Fruit fly (Drosophila melanogaster) Kc167 (cell line): ENCODE results near the gene Rtnl2.

ENCODE experiments used
- Myc ChIP-seq: fragments of >200 bp; optimal IDR thresholded peaks from 2 replicates; lab custom pipeline; 2017; ENCODE audit warnings: missing external identifiers
- Sin3A ChIP-seq: fragments of >200 bp; optimal IDR thresholded peaks from 2 replicates; lab custom pipeline; 2018; ENCODE audit warnings: missing external identifiers
- h ChIP-seq: fragments of >200 bp; optimal IDR thresholded peaks from 3 replicates; lab custom pipeline; 2018; ENCODE audit warnings: missing external identifiers
- insv ChIP-seq: fragments of >200 bp; optimal IDR thresholded peaks from 3 replicates; lab custom pipeline; 2018; ENCODE audit warnings: missing external identifiers
- psq ChIP-seq: fragments of >200 bp; optimal IDR thresholded peaks from 2 replicates; lab custom pipeline; 2017; ENCODE audit warnings: missing external identifiers
- ttk ChIP-seq: sonication (Bioruptor generic); optimal IDR thresholded peaks from 2 replicates; lab custom pipeline; 2017; ENCODE audit warnings: missing external identifiers

The Rtnl2 gene

DNA sequence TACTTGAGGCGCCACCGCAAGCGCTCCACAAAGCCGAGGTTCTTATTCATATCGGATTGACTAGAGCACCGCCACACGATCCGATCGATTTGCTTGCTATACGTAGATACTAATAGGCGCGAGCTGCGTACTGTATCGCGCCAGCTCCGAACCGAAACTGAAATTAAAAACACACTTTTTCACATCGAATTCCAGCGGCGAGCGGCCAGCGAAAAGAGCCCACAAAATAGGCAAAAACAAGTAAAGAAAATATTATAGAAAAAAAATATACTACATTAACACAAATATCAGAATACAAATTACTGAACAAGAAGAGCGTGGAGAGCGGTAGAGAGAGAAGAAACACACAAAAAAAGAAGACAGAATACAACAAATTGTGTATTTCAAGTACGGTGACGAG is 6.4 kb downstream of the Rtnl2 start, which contains the start of gene alpha-Est7:
TSS of gene alpha-Est7 (minus strand) at position 160 of the 400 bp plus-strand sequence.
- TF ChIP-seq Sin3A (lab: Kevin White, UChicago) (no peak), insv (lab: Kevin White, UChicago) (no peak), h (no peak), Myc (lab: Kevin White, UChicago) (no peak), psq (lab: Kevin White, UChicago) (no peak), ttk (lab: Kevin White, UChicago) (no peak)

DNA sequence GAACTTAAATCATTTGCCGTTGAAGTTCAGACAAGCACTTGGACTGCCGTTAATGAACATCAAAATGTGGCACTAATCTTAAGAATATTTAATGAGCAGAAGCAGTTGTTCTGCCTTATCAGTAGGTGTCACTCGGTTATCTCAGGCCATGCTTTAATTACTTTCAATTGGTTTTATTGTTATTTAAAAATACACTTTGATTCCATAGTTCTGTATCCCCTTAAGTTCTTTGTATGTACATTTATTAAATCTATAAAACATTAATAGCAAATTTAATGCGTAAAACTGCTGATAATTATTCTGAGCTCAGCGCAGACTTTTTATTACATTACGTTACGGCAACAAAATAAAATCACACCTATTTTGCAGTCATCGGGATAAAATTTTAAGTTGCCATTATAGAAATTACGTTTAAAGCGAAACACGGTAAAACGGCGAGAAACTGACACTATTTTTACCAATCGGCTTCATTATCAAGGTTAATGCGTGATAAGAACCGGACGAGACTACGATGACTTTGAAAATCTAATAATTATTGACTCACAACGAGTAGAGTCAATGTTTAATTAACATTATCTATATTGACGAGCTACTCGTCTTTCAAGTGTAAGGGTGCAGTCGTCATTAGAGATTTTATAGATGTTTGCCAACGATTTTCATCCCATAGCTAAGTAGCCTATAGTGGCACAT is 7.6 kb downstream of the Rtnl2 start:
- TF ChIP-seq ttk (lab: Kevin White, UChicago), result no peak
- TF ChIP-seq psq (lab: Kevin White, UChicago), result no peak
- TF ChIP-seq Sin3A (lab: Kevin White, UChicago), result no peak
- no peak for TF ChIP-seq h
- TF ChIP-seq Myc (lab: Kevin White, UChicago), result no peak
- no peak for TF ChIP-seq insv (lab: Kevin White, UChicago)

DNA sequence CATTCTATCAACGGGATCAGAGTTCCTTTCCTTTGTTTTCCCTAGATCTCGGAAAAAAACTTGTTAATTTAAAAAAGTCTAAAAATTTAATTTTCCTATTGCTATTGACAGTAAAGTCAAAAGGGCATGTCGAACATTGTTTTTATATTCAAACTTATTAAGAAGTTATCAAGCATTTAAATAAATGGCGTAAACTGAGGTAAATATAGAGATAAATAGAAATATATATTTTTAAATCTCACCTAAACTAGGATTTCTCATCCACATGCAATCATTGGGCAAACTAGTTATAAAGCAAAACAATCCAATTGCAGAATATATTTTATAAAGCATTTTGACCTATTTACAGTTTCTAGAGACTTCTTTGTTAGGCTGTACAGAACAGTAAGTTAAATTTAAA is 10.7 kb downstream of the Rtnl2 start, which contains the start of gene Ubc84D:
TSS of gene Ubc84D (minus strand) at position 101 of the 400 bp plus-strand sequence.
- TF ChIP-seq Myc (lab: Kevin White, UChicago) (no peak), psq (lab: Kevin White, UChicago) (no peak), insv (lab: Kevin White, UChicago) (no peak), h (no peak), Sin3A (lab: Kevin White, UChicago) (no peak), ttk (lab: Kevin White, UChicago) (no peak)

DNA sequence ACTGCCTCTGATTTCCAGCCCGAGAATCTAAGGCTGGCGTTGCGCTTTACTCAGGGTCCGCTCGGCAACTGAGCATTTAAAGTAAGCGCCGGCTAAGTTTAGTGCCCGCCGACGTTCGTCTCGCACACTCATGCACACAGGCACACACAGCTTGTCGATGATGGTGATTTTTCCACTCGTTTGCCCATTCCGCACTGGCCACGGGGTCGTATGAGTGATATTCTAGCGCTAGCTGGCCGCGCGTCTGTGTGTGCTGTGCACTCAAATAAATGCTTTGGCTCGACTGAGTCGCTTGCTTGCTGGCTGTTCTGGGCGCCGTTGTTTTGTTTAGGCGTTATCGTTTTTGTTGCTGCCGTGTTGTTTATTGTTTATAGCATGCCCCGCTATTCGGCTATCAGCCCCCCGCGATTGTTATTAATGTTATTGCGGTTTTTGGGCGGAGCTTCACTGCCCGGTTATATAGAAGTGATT is 14.4 kb downstream of the Rtnl2 start, which contains the start of gene alpha-Est8:
TSS of gene alpha-Est8 (minus strand) at position 72 of the 471 bp plus-strand sequence.
- no peak for TF ChIP-seq ttk (lab: Kevin White, UChicago)
- TF ChIP-seq insv (lab: Kevin White, UChicago), result no peak
- TF ChIP-seq h, result no peak
- no peak for TF ChIP-seq Myc (lab: Kevin White, UChicago)
- TF ChIP-seq psq (lab: Kevin White, UChicago), result no peak
- no peak for TF ChIP-seq Sin3A (lab: Kevin White, UChicago)

DNA sequence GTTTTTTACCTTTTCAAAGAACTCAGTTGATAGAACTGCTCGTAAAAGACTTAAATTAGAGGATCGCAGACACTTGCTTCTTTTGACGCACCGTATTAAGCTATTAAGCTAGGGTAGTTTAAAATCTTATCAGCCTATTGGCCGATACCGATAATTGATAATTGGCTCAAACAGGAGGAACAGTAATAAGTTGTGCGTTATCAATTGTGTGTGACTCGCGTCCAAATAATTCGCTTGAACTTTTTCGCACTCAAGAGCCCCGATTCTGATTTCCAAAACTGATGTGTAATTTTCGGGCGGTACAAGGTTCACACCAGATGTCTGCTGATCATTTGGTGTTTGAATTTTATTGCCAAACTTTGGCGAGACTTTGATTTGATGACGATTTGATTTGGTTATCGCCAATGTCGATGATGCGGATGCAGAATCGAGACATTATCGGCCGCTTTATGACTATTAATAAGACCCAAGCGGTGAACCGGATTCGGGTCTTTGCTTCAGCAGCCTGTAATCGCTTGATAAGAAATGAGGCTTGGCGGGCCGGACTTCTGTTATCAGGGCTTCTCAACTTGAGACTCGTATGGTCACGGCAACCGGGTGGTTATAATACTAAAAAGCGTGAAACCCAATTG is 15.7 kb downstream of the Rtnl2 start:
- TF ChIP-seq insv (lab: Kevin White, UChicago), result no peak
- no peak for TF ChIP-seq psq (lab: Kevin White, UChicago)
- no peak for TF ChIP-seq ttk (lab: Kevin White, UChicago)
- TF ChIP-seq h, result no peak
- no peak for TF ChIP-seq Myc (lab: Kevin White, UChicago)
- TF ChIP-seq Sin3A (lab: Kevin White, UChicago), result no peak

DNA sequence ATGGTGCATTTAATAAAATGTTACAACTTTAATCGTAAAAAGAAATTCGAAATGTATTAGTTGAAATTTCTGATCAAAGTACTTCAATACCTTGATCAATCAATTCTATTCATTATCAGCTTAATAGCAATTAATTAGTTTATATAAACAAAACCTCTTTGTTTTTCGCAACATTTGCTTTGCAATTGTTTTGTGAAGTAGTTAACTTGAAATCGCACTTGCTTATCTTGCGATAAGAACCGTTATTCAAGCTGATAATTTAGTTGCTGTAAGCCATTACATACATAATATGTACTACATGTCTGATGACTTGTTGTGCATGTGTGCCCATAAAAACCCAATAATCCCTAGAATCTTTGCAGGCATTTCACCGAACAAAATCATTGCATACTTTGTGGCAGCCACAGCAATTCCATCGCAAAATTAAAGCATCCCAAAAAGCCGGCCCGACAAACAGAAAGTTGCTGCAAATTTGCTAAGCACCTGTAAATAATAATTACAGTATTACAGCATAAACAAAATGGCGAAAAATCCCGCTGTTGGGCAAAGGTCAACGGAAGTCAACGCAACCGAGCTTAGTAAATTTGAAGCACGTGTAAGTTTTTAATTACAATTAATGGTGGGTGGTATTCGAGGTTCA is 21.7 kb downstream of the Rtnl2 start:
- TF ChIP-seq psq (lab: Kevin White, UChicago) (no peak), h (no peak), Sin3A (lab: Kevin White, UChicago) (no peak), Myc (lab: Kevin White, UChicago) (no peak), ttk (lab: Kevin White, UChicago) (no peak), insv (lab: Kevin White, UChicago) (no peak)

DNA sequence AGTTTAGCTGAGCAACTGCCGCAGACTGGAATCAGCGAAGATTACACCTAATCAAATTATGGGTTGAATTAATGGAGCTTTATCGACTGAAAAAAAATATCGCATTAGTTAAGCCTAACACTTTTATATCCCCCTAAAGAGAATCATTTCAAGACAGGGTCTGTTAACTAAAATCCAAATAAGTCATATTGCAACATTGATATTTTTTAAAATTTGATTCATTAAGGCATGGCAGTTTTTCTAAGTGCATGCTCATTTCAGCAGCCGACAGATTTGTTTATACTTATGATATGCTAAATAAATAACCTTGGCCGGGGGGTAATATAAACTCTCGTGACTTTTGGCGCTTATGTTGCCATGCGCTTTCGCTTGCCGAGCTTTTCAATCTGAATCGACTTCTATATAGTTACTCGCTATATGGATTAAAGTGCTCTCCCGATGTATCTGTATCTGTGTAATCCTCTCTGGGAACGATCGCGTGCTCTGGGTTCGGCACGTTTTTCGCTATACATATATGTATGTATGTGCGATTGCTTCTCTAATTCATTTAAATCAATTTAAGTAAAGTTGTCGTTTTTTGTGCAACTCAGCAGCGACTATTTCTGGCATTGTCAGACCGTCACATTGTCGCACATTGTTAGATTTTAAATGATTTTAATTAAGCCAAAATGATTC is 23.6 kb downstream of the Rtnl2 start:
- no peak for TF ChIP-seq insv (lab: Kevin White, UChicago)
- no peak for TF ChIP-seq h
- no peak for TF ChIP-seq ttk (lab: Kevin White, UChicago)
- no peak for TF ChIP-seq Myc (lab: Kevin White, UChicago)
- no peak for TF ChIP-seq Sin3A (lab: Kevin White, UChicago)
- no peak for TF ChIP-seq psq (lab: Kevin White, UChicago)

DNA sequence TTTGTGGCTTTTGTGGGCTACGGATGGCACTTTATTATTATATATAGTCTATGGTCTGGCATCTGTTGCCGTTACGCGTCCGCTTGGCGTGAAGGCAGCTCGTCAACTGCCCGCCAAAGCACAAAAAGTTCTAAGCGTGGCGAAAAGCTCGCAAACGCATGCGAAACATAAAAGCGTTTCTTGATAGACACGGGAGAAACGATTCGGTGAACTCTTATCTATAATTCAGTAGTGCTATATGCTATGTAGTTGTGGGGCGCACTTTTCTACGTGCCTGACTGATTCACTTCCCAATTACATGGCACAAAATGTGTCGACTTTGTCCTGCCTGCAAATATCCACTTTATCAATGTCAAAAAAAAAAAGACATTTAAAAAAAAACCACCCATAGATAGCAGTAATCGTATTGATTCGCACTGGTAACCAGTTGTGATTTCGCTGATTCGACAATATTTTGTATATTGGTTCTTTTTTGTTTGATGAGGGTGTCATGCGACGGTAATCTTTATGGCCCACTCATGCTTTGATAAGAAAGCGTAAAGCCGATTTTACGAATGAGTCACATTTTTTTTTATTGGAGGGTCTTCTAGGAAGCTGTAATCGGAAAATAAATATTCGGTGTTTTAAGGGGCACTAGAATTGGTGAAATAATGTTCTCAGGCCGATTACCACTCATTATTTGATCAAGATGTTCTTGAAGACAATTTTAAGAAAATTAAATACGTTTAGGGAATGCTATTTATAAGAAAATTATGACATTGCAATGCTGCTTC is 24.9 kb downstream of the Rtnl2 start, which contains the start of gene alpha-Est9:
TSS of gene alpha-Est9 (minus strand) at position 110 of the 773 bp plus-strand sequence.
- TF ChIP-seq Sin3A (lab: Kevin White, UChicago) (no peak), Myc (lab: Kevin White, UChicago) (no peak), h (no peak)

DNA sequence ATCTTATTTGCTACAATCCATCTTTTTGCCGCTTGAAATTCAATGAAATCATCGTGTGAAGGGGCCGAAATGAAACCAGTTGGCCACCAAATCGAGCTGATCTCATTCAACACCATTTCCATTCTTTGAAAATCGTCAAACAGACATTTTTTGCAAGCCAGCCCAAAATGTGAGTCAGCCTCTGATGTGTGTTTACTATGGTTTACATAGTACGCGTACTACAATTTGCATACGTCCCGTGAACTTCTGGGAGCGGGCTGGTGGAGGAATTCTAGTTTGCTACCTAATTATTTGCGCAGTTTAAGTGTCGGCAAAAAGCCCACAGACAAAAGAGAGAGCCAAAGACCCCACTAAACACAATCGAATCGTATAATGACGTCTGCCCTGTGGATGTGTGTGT is 26.8 kb downstream of the Rtnl2 start:
- TF ChIP-seq ttk (lab: Kevin White, UChicago), result no peak
- TF ChIP-seq Sin3A (lab: Kevin White, UChicago), result no peak
- TF ChIP-seq h, result no peak
- no peak for TF ChIP-seq insv (lab: Kevin White, UChicago)
- no peak for TF ChIP-seq Myc (lab: Kevin White, UChicago)
- TF ChIP-seq psq (lab: Kevin White, UChicago), result no peak

DNA sequence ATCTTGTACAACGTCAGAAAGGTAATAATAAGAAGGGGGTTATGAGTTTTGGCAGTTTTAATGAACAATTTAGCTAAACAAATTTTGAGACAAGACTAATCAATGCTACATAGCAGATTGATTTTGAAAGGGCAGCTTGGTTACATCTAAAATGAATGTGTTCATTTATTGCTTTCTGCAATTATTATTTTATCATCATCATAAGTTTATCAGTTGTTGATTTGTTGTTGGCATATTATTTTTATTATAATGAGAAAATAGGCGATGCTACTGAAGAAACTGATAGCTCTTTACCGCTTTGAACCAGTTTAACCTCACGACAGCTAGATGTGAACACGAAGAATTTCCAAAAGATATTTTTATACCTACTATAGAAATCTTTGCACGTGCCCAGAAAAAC is 27.8 kb downstream of the Rtnl2 start, which contains the start of gene Mics1:
TSS of gene Mics1 (minus strand) at position 101 of the 400 bp plus-strand sequence.
- TF ChIP-seq Sin3A (lab: Kevin White, UChicago), result no peak
- no peak for TF ChIP-seq Myc (lab: Kevin White, UChicago)
- no peak for TF ChIP-seq insv (lab: Kevin White, UChicago)
- no peak for TF ChIP-seq psq (lab: Kevin White, UChicago)
- no peak for TF ChIP-seq ttk (lab: Kevin White, UChicago)
- TF ChIP-seq h, result no peak
